Worm (Caenorhabditis elegans): Measurements from ENCODE around the gene egl-9.

Gene egl-9

ce11 chrV:10460685-10461084 lies 7.6 kb upstream of the egl-9 start:
- TF ChIP-seq snpc-4 (tag; optimal IDR thresholded peaks at IDR 0.05) (no peak), nhr-25 (tag; optimal IDR thresholded peaks at IDR 0.05) (no peak), egl-27 (tag; optimal IDR thresholded peaks at IDR 0.05) (no peak), nhr-6 (tag; optimal IDR thresholded peaks at IDR 0.05) (no peak), nhr-21 (tag; optimal IDR thresholded peaks at IDR 0.05) (peak; percentile 25), ama-1 (optimal IDR thresholded peaks at IDR 0.05) (no peak), elt-3 (tag; optimal IDR thresholded peaks at IDR 0.05) (no peak), sma-3 (GFP tag; optimal IDR thresholded peaks at IDR 0.05) (peak; percentile 10), F13H6.1 (tag; optimal IDR thresholded peaks at IDR 0.05) (no peak), mbf-1 (tag; optimal IDR thresholded peaks at IDR 0.05) (no peak), fos-1 (tag; optimal IDR thresholded peaks at IDR 0.05) (peak; percentile 2), mab-5 (tag; optimal IDR thresholded peaks at IDR 0.05) (no peak), C34F6.9 (tag; optimal IDR thresholded peaks at IDR 0.05) (no peak), aly-2 (tag; optimal IDR thresholded peaks at IDR 0.05) (no peak), gmeb-1 (tag; optimal IDR thresholded peaks at IDR 0.05) (no peak), Y55F3AM.14 (GFP tag; optimal IDR thresholded peaks at IDR 0.05) (no peak), unc-55 (GFP tag; optimal IDR thresholded peaks at IDR 0.05) (no peak), nhr-23 (tag; optimal IDR thresholded peaks at IDR 0.05) (no peak), sma-9 (GFP tag; optimal IDR thresholded peaks at IDR 0.05) (peak; percentile 17), sma-9 (tag; optimal IDR thresholded peaks at IDR 0.05) (no peak), ztf-4 (tag; optimal IDR thresholded peaks at IDR 0.05) (no peak), lin-11 (tag; optimal IDR thresholded peaks at IDR 0.05) (no peak), nhr-129 (tag; optimal IDR thresholded peaks at IDR 0.05) (no peak), ztf-11 (tag; optimal IDR thresholded peaks at IDR 0.05) (no peak), peb-1 (tag; optimal IDR thresholded peaks at IDR 0.05) (no peak), nhr-12 (tag; optimal IDR thresholded peaks at IDR 0.05) (no peak), ztf-1 (GFP tag; conservative IDR thresholded peaks at IDR 0.05) (no peak), ceh-82 (tag; optimal IDR thresholded peaks at IDR 0.05) (no peak), unc-62 (GFP tag; optimal IDR thresholded peaks at IDR 0.05) (no peak), nhr-77 (tag; optimal IDR thresholded peaks at IDR 0.05) (no peak), zag-1 (tag; optimal IDR thresholded peaks at IDR 0.05) (no peak)

DNA sequence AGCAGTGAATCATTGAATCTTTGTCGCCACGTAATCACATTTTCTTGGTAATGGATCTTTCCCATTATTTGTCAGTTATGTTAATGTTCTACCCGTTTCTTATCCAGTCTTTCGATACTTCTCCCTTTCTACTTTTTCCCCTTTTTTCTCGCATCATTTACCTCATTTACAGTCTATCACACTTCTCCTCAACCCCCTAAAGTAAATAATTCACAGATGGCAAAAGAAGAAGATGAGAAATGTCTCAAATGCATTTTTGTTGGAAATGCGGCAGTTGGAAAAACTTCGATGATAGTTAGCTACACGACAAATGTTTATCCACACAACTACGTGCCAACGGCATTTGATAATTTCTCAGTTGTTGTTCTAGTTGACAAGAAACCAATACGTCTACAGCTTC lies 6.3 kb upstream of the egl-9 start, which contains the start of gene chw-1:
Gene chw-1, plus strand, starts transcription at position 217 of the 400 bp plus-strand sequence.
- TF ChIP-seq ama-1 (optimal IDR thresholded peaks at IDR 0.05) (no peak), nhr-25 (tag; optimal IDR thresholded peaks at IDR 0.05) (peak; percentile 9), fos-1 (tag; optimal IDR thresholded peaks at IDR 0.05) (no peak)

- TF ChIP-seq elt-3 (tag; optimal IDR thresholded peaks at IDR 0.05) = no peak
Measured at ce11 chrV:10463276-10463675, 5.0 kb upstream of the egl-9 start, which contains the start of gene F22E12.3. F22E12.3 (minus strand) TSS chrV:10463376.

ce11 chrV:10464160-10464559 lies 4.2 kb upstream of the egl-9 start:
- no peak for TF ChIP-seq unc-55 (GFP tag; optimal IDR thresholded peaks at IDR 0.05)
- no peak for TF ChIP-seq nhr-25 (tag; optimal IDR thresholded peaks at IDR 0.05)
- no peak for TF ChIP-seq ama-1 (optimal IDR thresholded peaks at IDR 0.05)
- TF ChIP-seq F13H6.1 (tag; optimal IDR thresholded peaks at IDR 0.05) = no peak
- no peak for TF ChIP-seq R02D3.7 (tag; optimal IDR thresholded peaks at IDR 0.05)
- TF ChIP-seq ztf-4 (tag; optimal IDR thresholded peaks at IDR 0.05) = no peak
- TF ChIP-seq aly-2 (tag; optimal IDR thresholded peaks at IDR 0.05) = no peak
- TF ChIP-seq Y55F3AM.14 (GFP tag; optimal IDR thresholded peaks at IDR 0.05) = no peak

- TF ChIP-seq nhr-77 (tag; optimal IDR thresholded peaks at IDR 0.05) = no peak
- no peak for TF ChIP-seq unc-55 (GFP tag; optimal IDR thresholded peaks at IDR 0.05)
- peak; percentile 19 for TF ChIP-seq nhr-129 (tag; optimal IDR thresholded peaks at IDR 0.05)
- TF ChIP-seq sma-9 (GFP tag; optimal IDR thresholded peaks at IDR 0.05) = no peak
- no peak for TF ChIP-seq sma-9 (tag; optimal IDR thresholded peaks at IDR 0.05)
- TF ChIP-seq nhr-11 (tag; optimal IDR thresholded peaks at IDR 0.05) = no peak
- TF ChIP-seq nhr-21 (tag; optimal IDR thresholded peaks at IDR 0.05) = no peak
- no peak for TF ChIP-seq nhr-10 (tag; optimal IDR thresholded peaks at IDR 0.05)
- no peak for TF ChIP-seq ztf-1 (GFP tag; conservative IDR thresholded peaks at IDR 0.05)
- no peak for TF ChIP-seq alr-1 (tag; optimal IDR thresholded peaks at IDR 0.05)
- TF ChIP-seq peb-1 (tag; optimal IDR thresholded peaks at IDR 0.05) = no peak
- no peak for TF ChIP-seq mab-5 (tag; optimal IDR thresholded peaks at IDR 0.05)
- peak; percentile 50 for TF ChIP-seq C34F6.9 (tag; optimal IDR thresholded peaks at IDR 0.05)
- no peak for TF ChIP-seq unc-62 (GFP tag; optimal IDR thresholded peaks at IDR 0.05)
- no peak for TF ChIP-seq mbf-1 (tag; optimal IDR thresholded peaks at IDR 0.05)
- TF ChIP-seq crh-2 (tag; optimal IDR thresholded peaks at IDR 0.05) = peak; percentile 19
- peak in 1 of 2 experiments; percentile 41 for TF ChIP-seq lsy-2 (tag; optimal IDR thresholded peaks at IDR 0.05)
- no peak for TF ChIP-seq lin-39 (tag; optimal IDR thresholded peaks at IDR 0.05)
- TF ChIP-seq unc-39 (tag; optimal IDR thresholded peaks at IDR 0.05) = no peak
- no peak for TF ChIP-seq ZK546.5 (tag; optimal IDR thresholded peaks at IDR 0.05)
- TF ChIP-seq fos-1 (tag; optimal IDR thresholded peaks at IDR 0.05) = no peak
- peak; percentile 0 for TF ChIP-seq nhr-25 (tag; optimal IDR thresholded peaks at IDR 0.05)
Measured at ce11 chrV:10464746-10465145, 3.6 kb upstream of the egl-9 start.
